Worm (Caenorhabditis elegans) whole organism, L2 larva: Measurements from ENCODE around the gene ZK1240.11.
A peak's percentile ranks its signal among the peaks of the same experiment; 100 is the strongest.

Experiments
- R02D3.7 ChIP-seq: fragments of 150-350 bp; optimal IDR thresholded peaks from 2 replicates; lab custom pipeline; 2014; ENCODE audit warnings: missing biosample characterization, missing genetic modification characterization
- ZK546.5 ChIP-seq: sonication (generic microtip); optimal IDR thresholded peaks from 2 replicates; lab custom pipeline; 2017; ENCODE audit warnings: missing biosample characterization, missing genetic modification characterization
- egl-27 ChIP-seq: sonication (generic microtip); optimal IDR thresholded peaks from 3 replicates; lab custom pipeline; 2017; ENCODE audit warnings: missing biosample characterization, missing genetic modification reagents, missing genetic modification characterization
- elt-3 ChIP-seq: sonication (generic microtip); optimal IDR thresholded peaks from 2 replicates; lab custom pipeline; 2017; ENCODE audit warnings: missing biosample characterization, missing genetic modification characterization
- fos-1 ChIP-seq: fragments of 150-350 bp; optimal IDR thresholded peaks from 2 replicates; lab custom pipeline; 2014; ENCODE audit warnings: missing biosample characterization, missing genetic modification characterization
- lsy-2 ChIP-seq, 2 experiments: fragments of 150-350 bp in 1 of 2; sonication (generic microtip) in 1 of 2; optimal IDR thresholded peaks; 2 replicates each; lab custom pipeline; 2014 to 2017; ENCODE audit warnings: missing biosample characterization in 2 of 2, missing genetic modification characterization in 2 of 2
- nhr-10 ChIP-seq: sonication (generic microtip); optimal IDR thresholded peaks from 2 replicates; lab custom pipeline; 2017; ENCODE audit warnings: missing biosample characterization, missing genetic modification characterization
- nhr-12 ChIP-seq: fragments of 150-350 bp; optimal IDR thresholded peaks from 2 replicates; lab custom pipeline; 2014; ENCODE audit warnings: missing biosample characterization, missing genetic modification characterization
- nhr-237 ChIP-seq: fragments of 150-350 bp; optimal IDR thresholded peaks from 2 replicates; lab custom pipeline; 2014; ENCODE audit warnings: missing biosample characterization, missing genetic modification characterization
- snpc-4 ChIP-seq: fragments of 150-350 bp; optimal IDR thresholded peaks from 2 replicates; lab custom pipeline; 2014; ENCODE audit warnings: missing biosample characterization, missing genetic modification characterization

- TF ChIP-seq R02D3.7 (tag; lab: Kevin White, UChicago) (peak; percentile 69), elt-3 (tag; lab: Kevin White, UChicago) (no peak), fos-1 (no peak), snpc-4 (no peak), nhr-10 (tag; lab: Kevin White, UChicago) (no peak), nhr-12 (tag; lab: Kevin White, UChicago) (no peak), nhr-237 (no peak), egl-27 (no peak), lsy-2 (tag; optimal IDR thresholded peaks at IDR 0.05; lab: Kevin White, UChicago) (peak in 1 of 2 experiments; percentile 61), ZK546.5 (tag; lab: Kevin White, UChicago) (no peak)
These were observed 17.0 kb downstream of the ZK1240.11 start, which contains the start of gene F43C11.6 for ce11 chrII:2342004-2342479.
